Worm (Caenorhabditis elegans): ENCODE measurements around the gene B0496.11.

DNA sequence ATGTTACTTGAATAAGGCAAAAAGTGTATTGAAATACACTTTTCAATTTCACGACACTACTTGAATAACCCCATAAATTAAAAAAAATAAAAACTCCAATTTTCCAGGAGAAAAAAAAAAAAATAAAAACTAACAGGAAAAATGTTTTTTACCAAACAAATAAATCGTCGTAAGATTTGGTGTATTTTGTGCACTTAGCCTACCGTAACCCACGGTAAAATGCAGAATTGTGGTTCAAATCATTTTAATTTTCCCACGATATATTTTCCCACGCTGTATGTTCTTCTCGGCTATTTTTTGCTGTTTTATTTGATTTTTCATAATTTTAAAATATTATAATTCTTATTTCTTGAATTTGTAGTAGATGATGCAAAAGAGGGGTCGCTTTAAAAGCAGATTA, 44.0 kb downstream of the B0496.11 start:
- TF ChIP-seq pax-3 (tag; optimal IDR thresholded peaks at IDR 0.05) = no peak
- no peak for TF ChIP-seq ceh-82 (tag; optimal IDR thresholded peaks at IDR 0.05)
